Fruit fly (Drosophila melanogaster): Measurements from ENCODE around the gene ValRS-m.
A peak's percentile ranks its signal among the peaks of the same experiment; 100 is the strongest.

The ValRS-m gene

DNA sequence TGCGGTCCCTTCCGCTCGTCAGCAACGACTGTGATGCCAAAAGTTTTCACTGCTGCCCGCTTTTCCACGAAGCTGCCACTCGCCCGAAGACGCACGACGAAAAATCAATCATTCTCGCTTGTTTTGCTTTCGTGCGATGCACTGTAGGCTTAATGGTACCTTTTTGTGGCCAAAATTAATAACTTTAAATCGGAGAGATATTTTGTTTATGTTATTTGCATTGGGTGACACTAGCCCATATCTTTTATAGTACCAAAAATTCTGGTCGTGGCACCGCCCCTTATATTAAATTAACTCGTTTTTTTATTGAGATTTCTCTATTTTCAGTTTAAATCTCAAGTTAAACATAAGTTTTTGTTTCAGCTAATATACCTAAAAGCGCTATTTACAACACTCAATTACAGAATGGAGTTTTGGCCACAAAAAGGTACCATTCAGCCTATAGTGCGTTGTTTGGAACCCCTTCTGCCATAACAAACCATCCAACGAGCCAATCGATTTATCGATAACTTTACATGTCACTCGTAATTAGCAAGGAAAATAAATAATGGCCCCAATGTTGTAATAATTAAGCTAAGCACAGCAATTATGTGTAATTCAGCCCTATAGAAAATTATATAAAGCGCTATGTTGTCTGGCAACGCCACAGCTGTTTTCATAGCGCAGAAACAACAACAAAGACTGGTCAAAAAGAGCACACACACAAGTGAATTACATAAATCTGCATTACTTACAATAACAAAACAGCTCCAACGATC is 11.2 kb downstream of the ValRS-m start (continued):
- TF ChIP-seq CG8944 (GFP tag; optimal IDR thresholded peaks at IDR 0.05), result no peak
- TF ChIP-seq D19B (GFP tag; optimal IDR thresholded peaks at IDR 0.05), result peak; percentile 49
- peak; percentile 4 for TF ChIP-seq kah (GFP tag; optimal IDR thresholded peaks at IDR 0.05)
- peak; percentile 52 for TF ChIP-seq Rfx (GFP tag; IDR thresholded peaks at IDR 0.05)
- TF ChIP-seq CG7745 (tag; optimal IDR thresholded peaks at IDR 0.05), result no peak
- peak; percentile 69 for TF ChIP-seq PHDP (tag; optimal IDR thresholded peaks at IDR 0.05)
- no peak for TF ChIP-seq CG15073 (GFP tag; optimal IDR thresholded peaks at IDR 0.05)
- peak; percentile 65 for TF ChIP-seq CG3407 (GFP tag; optimal IDR thresholded peaks at IDR 0.05)
- peak; percentile 4 for TF ChIP-seq Sry-β (GFP tag; optimal IDR thresholded peaks at IDR 0.05)
- TF ChIP-seq Dbx (GFP tag; IDR thresholded peaks at IDR 0.05), result no peak
- no peak for TF ChIP-seq CG9932 (GFP tag; IDR thresholded peaks at IDR 0.05)
- peak; percentile 54 for TF ChIP-seq Max (GFP tag; optimal IDR thresholded peaks at IDR 0.05)
- TF ChIP-seq CkIIα-i1 (GFP tag; IDR thresholded peaks at IDR 0.05), result no peak
- TF ChIP-seq CG6813 (GFP tag; optimal IDR thresholded peaks at IDR 0.05), result peak; percentile 69
- TF ChIP-seq dm (GFP tag; optimal IDR thresholded peaks at IDR 0.05), result no peak
- TF ChIP-seq MTF-1 (GFP tag; optimal IDR thresholded peaks at IDR 0.05; ENCODE audit: borderline replicate concordance), result peak; percentile 25
- TF ChIP-seq chn (GFP tag; optimal IDR thresholded peaks at IDR 0.05), result peak; percentile 2
- peak; percentile 31 for TF ChIP-seq tio (GFP tag; optimal IDR thresholded peaks at IDR 0.05)
- TF ChIP-seq Hr51 (GFP tag; optimal IDR thresholded peaks at IDR 0.05), result peak in 1 of 2 experiments; percentile 82
- TF ChIP-seq CG15011 (GFP tag; optimal IDR thresholded peaks at IDR 0.05), result peak; percentile 57
- no peak for TF ChIP-seq MESR4 (GFP tag; optimal IDR thresholded peaks at IDR 0.05)
- peak; percentile 76 for TF ChIP-seq org-1 (GFP tag; optimal IDR thresholded peaks at IDR 0.05)
- TF ChIP-seq CG6854 (GFP tag; optimal IDR thresholded peaks at IDR 0.05), result peak; percentile 57
- no peak for TF ChIP-seq ash1 (GFP tag; optimal IDR thresholded peaks at IDR 0.05)
- peak; percentile 24 for TF ChIP-seq CG13775 (GFP tag; optimal IDR thresholded peaks at IDR 0.05)
- TF ChIP-seq CG11696 (GFP tag; IDR thresholded peaks at IDR 0.05), result no peak
- no peak for TF ChIP-seq Dfd (GFP tag; optimal IDR thresholded peaks at IDR 0.05)
- TF ChIP-seq Rx (GFP tag; IDR thresholded peaks at IDR 0.05), result no peak
- peak; percentile 54 for TF ChIP-seq sqz (GFP tag; optimal IDR thresholded peaks at IDR 0.05)
- peak; percentile 22 for TF ChIP-seq cato (GFP tag; optimal IDR thresholded peaks at IDR 0.05; ENCODE audit: borderline replicate concordance)
- no peak for TF ChIP-seq CG2129 (GFP tag; IDR thresholded peaks at IDR 0.05; ENCODE audit: partially characterized antibody)
- peak; percentile 49 for TF ChIP-seq salm (tag; optimal IDR thresholded peaks at IDR 0.05)
- peak; percentile 84 for TF ChIP-seq Sox100B (GFP tag; optimal IDR thresholded peaks at IDR 0.05)
- TF ChIP-seq HmgZ (tag; optimal IDR thresholded peaks at IDR 0.05), result peak; percentile 44
- no peak for TF ChIP-seq C15 (GFP tag; IDR thresholded peaks at IDR 0.05)
- no peak for TF ChIP-seq CG6272 (GFP tag; IDR thresholded peaks at IDR 0.05)
- TF ChIP-seq prd (optimal IDR thresholded peaks at IDR 0.05), result no peak
- TF ChIP-seq prd (GFP tag; IDR thresholded peaks at IDR 0.05), result peak; percentile 40; the same call in 1 of the 3 replicates
- 0 out of 2 replicates have a peak, but pooled peaks have one; percentile 6 for TF ChIP-seq peb (GFP tag; IDR thresholded peaks at IDR 0.05)
- TF ChIP-seq Optix (GFP tag; IDR thresholded peaks at IDR 0.05), result no peak
- peak; percentile 74 for TF ChIP-seq Oli (tag; optimal IDR thresholded peaks at IDR 0.05)
- TF ChIP-seq CG15601 (tag; optimal IDR thresholded peaks at IDR 0.05), result peak; percentile 40
- TF ChIP-seq CG13424 (tag; optimal IDR thresholded peaks at IDR 0.05), result peak; percentile 77
- TF ChIP-seq cad (GFP tag; optimal IDR thresholded peaks at IDR 0.05), result no peak
- peak; percentile 36 for TF ChIP-seq CG4424 (GFP tag; optimal IDR thresholded peaks at IDR 0.05)
- no peak for TF ChIP-seq ttk (GFP tag; IDR thresholded peaks at IDR 0.05)
- TF ChIP-seq CG15479 (GFP tag; optimal IDR thresholded peaks at IDR 0.05), result no peak
- no peak for TF ChIP-seq CG9797 (GFP tag; optimal IDR thresholded peaks at IDR 0.05)
- 0 out of 2 replicates have a peak, but pooled peaks have one; percentile 19 for TF ChIP-seq CG11085 (GFP tag; IDR thresholded peaks at IDR 0.05)

Data from whole organism, embryonic.